Worm (Caenorhabditis elegans): Measurements from ENCODE around the gene unc-23.

DNA sequence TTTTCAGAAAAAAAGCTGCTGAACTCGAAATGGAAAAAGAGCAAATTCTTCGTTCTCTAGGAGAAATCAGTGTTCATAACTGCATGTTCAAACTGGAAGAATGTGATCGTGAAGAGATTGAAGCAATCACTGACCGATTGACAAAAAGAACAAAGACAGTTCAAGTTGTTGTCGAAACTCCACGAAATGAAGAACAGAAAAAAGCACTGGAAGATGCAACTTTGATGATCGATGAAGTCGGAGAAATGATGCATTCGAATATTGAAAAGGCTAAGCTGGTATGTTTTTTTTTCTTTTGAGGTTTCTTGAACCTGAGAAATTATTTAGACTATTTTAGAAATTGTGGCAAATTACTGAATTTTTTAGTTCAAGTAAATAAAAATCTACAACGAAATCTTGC, 2.3 kb downstream of the unc-23 start:
- TF ChIP-seq ama-1 (optimal IDR thresholded peaks at IDR 0.05) (no peak), ceh-36 (tag; optimal IDR thresholded peaks at IDR 0.05) (no peak), flt-1 (GFP tag; IDR thresholded peaks at IDR 0.05) (no peak), aly-1 (tag; optimal IDR thresholded peaks at IDR 0.05) (no peak)

Data from whole organism, early embryonic.